Worm (Caenorhabditis elegans) whole organism, young adult: Measurements from ENCODE around the gene D1005.4.

Experiments
- B0035.1 ChIP-seq: sonication (generic microtip); optimal IDR thresholded peaks from 2 replicates; lab custom pipeline; 2016; ENCODE audit warnings: missing genetic modification characterization, mild to moderate bottlenecking, missing compliant biosample characterization, missing genotype, missing genetic modification reagents
- B0336.3 ChIP-seq: fragments of 200-800 bp; sonication (Bioruptor generic); IDR thresholded peaks from 2 replicates; pipeline ENCODE4 v1.3.6; 2022; ENCODE audit warnings: missing genetic modification characterization, missing compliant biosample characterization
- C17E4.6 ChIP-seq: fragments of 200-800 bp; sonication (Bioruptor generic); IDR thresholded peaks from 2 replicates; pipeline ENCODE4 v1.3.6; 2022; ENCODE audit warnings: missing genetic modification reagents, missing genetic modification characterization, missing compliant biosample characterization
- F23B12.7 ChIP-seq: sonication (generic microtip); optimal IDR thresholded peaks from 2 replicates; lab custom pipeline; 2017; ENCODE audit warnings: missing genetic modification characterization, mild to moderate bottlenecking, missing compliant biosample characterization, antibody characterized with exemption, moderate library complexity; ENCODE audit not compliant: insufficient read depth
- F37B4.10 ChIP-seq: fragments of 200-800 bp; sonication (Bioruptor generic); IDR thresholded peaks from 2 replicates; pipeline ENCODE4 v1.3.6; 2022; ENCODE audit warnings: missing genetic modification characterization, missing compliant biosample characterization
- F52B5.7 ChIP-seq: sonication (generic microtip); optimal IDR thresholded peaks from 2 replicates; lab custom pipeline; 2016; ENCODE audit warnings: mild to moderate bottlenecking, missing genetic modification characterization, missing compliant biosample characterization
- F55B11.4 ChIP-seq: sonication (generic microtip); optimal IDR thresholded peaks from 2 replicates; lab custom pipeline; 2016; ENCODE audit warnings: missing compliant biosample characterization, missing genetic modification characterization, borderline replicate concordance; ENCODE audit not compliant: insufficient read depth
- F57A8.1 ChIP-seq: fragments of 200-800 bp; sonication (Bioruptor generic); optimal IDR thresholded peaks from 2 replicates; lab custom pipeline; 2018; ENCODE audit warnings: mild to moderate bottlenecking, missing genetic modification characterization, moderate library complexity, missing compliant biosample characterization
- K11D2.4 ChIP-seq: fragments of 200-800 bp; sonication (Bioruptor generic); IDR thresholded peaks from 2 replicates; pipeline ENCODE4 v1.3.6; 2022; ENCODE audit warnings: missing genetic modification reagents, missing genetic modification characterization, missing compliant biosample characterization
- T26A5.8 ChIP-seq: sonication (generic microtip); optimal IDR thresholded peaks from 2 replicates; lab custom pipeline; 2016; ENCODE audit warnings: missing genetic modification characterization, missing compliant biosample characterization
- ZK185.1 ChIP-seq: sonication (generic microtip); optimal IDR thresholded peaks from 2 replicates; lab custom pipeline; 2016; ENCODE audit warnings: mild to moderate bottlenecking, missing genetic modification characterization, missing compliant biosample characterization; ENCODE audit not compliant: poor library complexity, severe bottlenecking
- ama-1 ChIP-seq, 3 experiments: fragments of 150-350 bp in 1 of 3; sonication (generic microtip) in 2 of 3; optimal IDR thresholded peaks; 2 replicates each; lab custom pipeline; 2014 to 2018; ENCODE audit warnings: missing biosample characterization in 2 of 3, missing genetic modification characterization in 2 of 3, missing genetic modification reagents in 2 of 3
- atf-7 ChIP-seq: sonication (generic microtip); optimal IDR thresholded peaks from 2 replicates; lab custom pipeline; 2017; ENCODE audit warnings: mild to moderate bottlenecking, missing genetic modification characterization, missing compliant biosample characterization
- attf-5 ChIP-seq: fragments of 200-800 bp; sonication (Bioruptor generic); optimal IDR thresholded peaks from 2 replicates; lab custom pipeline; 2018; ENCODE audit warnings: mild to moderate bottlenecking, missing genetic modification characterization, missing compliant biosample characterization
- bed-1 ChIP-seq: fragments of 200-800 bp; sonication (Bioruptor generic); IDR thresholded peaks from 2 replicates; pipeline ENCODE4 v1.3.6; 2022; ENCODE audit warnings: missing genetic modification reagents, missing genetic modification characterization, missing compliant biosample characterization
- cebp-1 ChIP-seq, 2 experiments: fragments of 200-800 bp in 1 of 2; sonication (Bioruptor generic) in 1 of 2; sonication (generic microtip) in 1 of 2; IDR thresholded peaks in 1 of 2; optimal IDR thresholded peaks in 1 of 2; 2 replicates each; pipeline versions ENCODE4 v1.3.6 to Lab custom; 2017 to 2022; ENCODE audit warnings: missing compliant biosample characterization in 2 of 2, missing genetic modification characterization in 2 of 2, mild to moderate bottlenecking in 1 of 2, missing genetic modification reagents in 1 of 2, moderate library complexity in 1 of 2
- cebp-2 ChIP-seq: fragments of 200-800 bp; sonication (Bioruptor generic); IDR thresholded peaks from 2 replicates; pipeline ENCODE4 v1.3.6; 2022; ENCODE audit warnings: missing genetic modification characterization, missing compliant biosample characterization
- dox-1 ChIP-seq: fragments of 200-800 bp; sonication (Bioruptor generic); IDR thresholded peaks from 2 replicates; pipeline ENCODE4 v1.3.6; 2022; ENCODE audit warnings: missing genetic modification reagents, missing genetic modification characterization, missing compliant biosample characterization
- dpff-1 ChIP-seq: sonication (generic microtip); optimal IDR thresholded peaks from 2 replicates; lab custom pipeline; 2017; ENCODE audit warnings: mild to moderate bottlenecking, missing genetic modification characterization, missing compliant biosample characterization
- dpl-1 ChIP-seq: fragments of 150-350 bp; optimal IDR thresholded peaks from 2 replicates; lab custom pipeline; 2014; ENCODE audit warnings: missing biosample characterization, missing genetic modification reagents, missing genetic modification characterization
- egl-18 ChIP-seq: fragments of 200-800 bp; sonication (Bioruptor generic); IDR thresholded peaks from 2 replicates; pipeline ENCODE4 v1.3.6; 2022; ENCODE audit warnings: missing genetic modification reagents, missing genetic modification characterization, missing compliant biosample characterization
- egrh-3 ChIP-seq: fragments of 200-800 bp; sonication (Bioruptor generic); IDR thresholded peaks from 2 replicates; pipeline ENCODE4 v1.3.6; 2022; ENCODE audit warnings: missing genetic modification reagents, missing genetic modification characterization, missing compliant biosample characterization
- ekl-4 ChIP-seq: fragments of 200-800 bp; sonication (Bioruptor generic); IDR thresholded peaks from 2 replicates; pipeline ENCODE4 v1.3.6; 2022; ENCODE audit warnings: missing genetic modification reagents, missing genetic modification characterization, missing compliant biosample characterization
- gei-17 ChIP-seq: fragments of 200-800 bp; sonication (Bioruptor generic); optimal IDR thresholded peaks from 2 replicates; lab custom pipeline; 2018; ENCODE audit warnings: mild to moderate bottlenecking, missing genetic modification characterization, missing compliant biosample characterization
- hmg-20 ChIP-seq: fragments of 200-800 bp; sonication (Bioruptor generic); IDR thresholded peaks from 2 replicates; pipeline ENCODE4 v1.3.6; 2022; ENCODE audit warnings: missing genetic modification reagents, missing genetic modification characterization, missing compliant biosample characterization
- hsf-1 ChIP-seq: fragments of 200-800 bp; sonication (Bioruptor generic); IDR thresholded peaks from 2 replicates; pipeline ENCODE4 v1.3.6; 2022; ENCODE audit warnings: missing genetic modification reagents, missing genetic modification characterization, missing compliant biosample characterization
- let-526 ChIP-seq: fragments of 200-800 bp; sonication (Bioruptor generic); IDR thresholded peaks from 2 replicates; pipeline ENCODE4 v1.3.6; 2022; ENCODE audit warnings: missing genetic modification reagents, missing genetic modification characterization, missing compliant biosample characterization
- lin-26 ChIP-seq: fragments of 200-800 bp; sonication (Bioruptor generic); IDR thresholded peaks from 2 replicates; pipeline ENCODE4 v1.3.6; 2022; ENCODE audit warnings: missing genetic modification reagents, missing genetic modification characterization, missing compliant biosample characterization
- lin-35 ChIP-seq, 3 experiments: fragments of 150-350 bp in 2 of 3; sonication (generic microtip) in 1 of 3; optimal IDR thresholded peaks; 2 replicates each; lab custom pipeline; 2014 to 2018; ENCODE audit warnings: missing biosample characterization in 3 of 3, missing genetic modification characterization in 3 of 3, missing genetic modification reagents in 3 of 3
- lir-1 ChIP-seq: fragments of 200-800 bp; sonication (Bioruptor generic); conservative IDR thresholded peaks from 2 replicates; pipeline ENCODE4 v1.3.6; 2022; ENCODE audit warnings: missing genetic modification reagents, missing genetic modification characterization, missing compliant biosample characterization
- madf-8 ChIP-seq: fragments of 200-800 bp; sonication (Bioruptor generic); conservative IDR thresholded peaks from 2 replicates; pipeline ENCODE4 v1.3.6; 2022; ENCODE audit warnings: missing genetic modification reagents, missing genetic modification characterization, missing compliant biosample characterization
- mcd-1 ChIP-seq: fragments of 200-800 bp; sonication (Bioruptor generic); IDR thresholded peaks from 2 replicates; pipeline ENCODE4 v1.3.6; 2022; ENCODE audit warnings: missing genetic modification reagents, missing genetic modification characterization, missing compliant biosample characterization
- mxl-1 ChIP-seq: sonication (generic microtip); optimal IDR thresholded peaks from 2 replicates; lab custom pipeline; 2016; ENCODE audit warnings: missing genetic modification characterization, missing compliant biosample characterization
- nhr-179 ChIP-seq: sonication (generic microtip); optimal IDR thresholded peaks from 2 replicates; lab custom pipeline; 2016; ENCODE audit warnings: mild to moderate bottlenecking, missing genetic modification characterization, missing compliant biosample characterization
- pbrm-1 ChIP-seq: fragments of 200-800 bp; sonication (Bioruptor generic); IDR thresholded peaks from 2 replicates; pipeline ENCODE4 v1.3.6; 2022; ENCODE audit warnings: missing genetic modification reagents, missing genetic modification characterization, missing compliant biosample characterization
- rec-8 ChIP-seq, 2 experiments: sonication (generic microtip); optimal IDR thresholded peaks; 2 replicates each; lab custom pipeline; 2016; ENCODE audit warnings: mild to moderate bottlenecking in 2 of 2, missing genetic modification characterization in 2 of 2, missing genetic modification reagents in 2 of 2, missing genotype in 2 of 2, missing biosample characterization in 1 of 2, missing compliant biosample characterization in 1 of 2, moderate library complexity in 1 of 2
- rpc-1 ChIP-seq, 2 experiments: fragments of 150-350 bp in 1 of 2; sonication (generic microtip) in 1 of 2; optimal IDR thresholded peaks; 2 replicates each; lab custom pipeline; 2014 to 2018; ENCODE audit warnings: missing biosample characterization in 1 of 2, missing genetic modification characterization in 1 of 2, missing genetic modification reagents in 1 of 2, missing genotype in 1 of 2
- snpc-1.3 ChIP-seq: sonication (generic microtip); optimal IDR thresholded peaks from 2 replicates; lab custom pipeline; 2017; ENCODE audit warnings: missing genetic modification characterization, mild to moderate bottlenecking, missing compliant biosample characterization, antibody characterized with exemption, moderate library complexity, missing genotype, missing genetic modification reagents; ENCODE audit not compliant: insufficient read depth
- tbp1 ChIP-seq: fragments of 200-800 bp; sonication (Bioruptor generic); optimal IDR thresholded peaks from 2 replicates; lab custom pipeline; 2018; ENCODE audit warnings: mild to moderate bottlenecking, missing genetic modification characterization, missing compliant biosample characterization
- zim-3 ChIP-seq: sonication (generic microtip); optimal IDR thresholded peaks from 2 replicates; lab custom pipeline; 2017; ENCODE audit warnings: mild to moderate bottlenecking, missing genetic modification characterization, moderate library complexity, missing compliant biosample characterization
- ztf-18 ChIP-seq: sonication (generic microtip); optimal IDR thresholded peaks from 2 replicates; lab custom pipeline; 2016; ENCODE audit warnings: missing genotype, mild to moderate bottlenecking, missing genetic modification characterization, missing compliant biosample characterization
- ztf-22 ChIP-seq: fragments of 200-800 bp; sonication (Bioruptor generic); optimal IDR thresholded peaks from 2 replicates; lab custom pipeline; 2018; ENCODE audit warnings: mild to moderate bottlenecking, missing genetic modification characterization, moderate library complexity, missing compliant biosample characterization
- ztf-28 ChIP-seq: fragments of 200-800 bp; sonication (Bioruptor generic); IDR thresholded peaks from 2 replicates; pipeline ENCODE4 v1.3.6; 2022; ENCODE audit warnings: missing genetic modification reagents, missing genetic modification characterization, missing compliant biosample characterization
- ztf-3 ChIP-seq: fragments of 200-800 bp; sonication (Bioruptor generic); optimal IDR thresholded peaks from 2 replicates; lab custom pipeline; 2018; ENCODE audit warnings: mild to moderate bottlenecking, missing genetic modification characterization, missing compliant biosample characterization
- ztf-6 ChIP-seq: fragments of 200-800 bp; sonication (Bioruptor generic); IDR thresholded peaks from 2 replicates; pipeline ENCODE4 v1.3.6; 2022; ENCODE audit warnings: missing genetic modification reagents, missing genetic modification characterization, missing compliant biosample characterization

The D1005.4 gene

ce11 chrX:1504529-1505080, 19.0 kb upstream of the D1005.4 start (continued):
- no peak for TF ChIP-seq ztf-6 (GFP tag; lab: Robert Waterston, UW)
- TF ChIP-seq gei-17 = peak; percentile 80
- peak; percentile 35 for TF ChIP-seq attf-5
- TF ChIP-seq F23B12.7 (tag; lab: Kevin White, UChicago) = peak; percentile 56
- no peak for TF ChIP-seq hmg-20
- peak; percentile 99 for TF ChIP-seq ama-1 (optimal IDR thresholded peaks at IDR 0.05; lab: Kevin White, UChicago)
- no peak for TF ChIP-seq ama-1 (GFP tag; optimal IDR thresholded peaks at IDR 0.05; lab: Kevin White, UChicago)
- TF ChIP-seq egl-18 = no peak
- no peak for TF ChIP-seq F57A8.1
- no peak for TF ChIP-seq zim-3 (tag; lab: Kevin White, UChicago)
- peak; percentile 5; the same call in 1 of the 2 replicates for TF ChIP-seq mcd-1 (GFP tag; lab: Robert Waterston, UW)
- no peak for TF ChIP-seq B0035.1
- TF ChIP-seq ztf-22 (GFP tag; lab: Kevin White, UChicago) = peak; percentile 54
- no peak for TF ChIP-seq ztf-28 (GFP tag; lab: Robert Waterston, UW)
- TF ChIP-seq hsf-1 (GFP tag; lab: Robert Waterston, UW) = peak; percentile 93
- peak; percentile 50 for TF ChIP-seq tbp1 (GFP tag; lab: Kevin White, UChicago)
- no peak for TF ChIP-seq snpc-1.3
- TF ChIP-seq atf-7 (tag; lab: Kevin White, UChicago) = peak; percentile 58
- no peak for TF ChIP-seq mxl-1 (tag; lab: Kevin White, UChicago)
- peak; percentile 93 for TF ChIP-seq let-526
- TF ChIP-seq madf-8 = no peak
- TF ChIP-seq F37B4.10 (GFP tag; lab: Robert Waterston, UW) = no peak
- no peak for TF ChIP-seq dpff-1 (tag; lab: Kevin White, UChicago)
- TF ChIP-seq T26A5.8 = no peak
- TF ChIP-seq ztf-18 = peak; percentile 4
- TF ChIP-seq lir-1 (GFP tag; lab: Robert Waterston, UW) = peak; percentile 47; the same call in 1 of the 2 replicates
- no peak for TF ChIP-seq rpc-1 (optimal IDR thresholded peaks at IDR 0.05; lab: Kevin White, UChicago)
- TF ChIP-seq rpc-1 (tag; optimal IDR thresholded peaks at IDR 0.05; lab: Kevin White, UChicago) = no peak
- no peak for TF ChIP-seq F55B11.4 (tag; lab: Kevin White, UChicago)
- TF ChIP-seq lin-35 (GFP tag; optimal IDR thresholded peaks at IDR 0.05; lab: Kevin White, UChicago) = peak in 1 of 3 experiments; percentile 33
- 0 out of 2 replicates have a peak, but pooled peaks have one; percentile 63 for TF ChIP-seq lin-26 (GFP tag; lab: Robert Waterston, UW)
- no peak for TF ChIP-seq dpl-1 (GFP tag; lab: Kevin White, UChicago)
- no peak for TF ChIP-seq rec-8 (tag; optimal IDR thresholded peaks at IDR 0.05; lab: Kevin White, UChicago)
- TF ChIP-seq ZK185.1 = no peak
- TF ChIP-seq K11D2.4 (GFP tag; lab: Robert Waterston, UW) = peak; percentile 79
- TF ChIP-seq cebp-2 (GFP tag; lab: Robert Waterston, UW) = no peak
- no peak for TF ChIP-seq ztf-3 (GFP tag; lab: Kevin White, UChicago)

DNA sequence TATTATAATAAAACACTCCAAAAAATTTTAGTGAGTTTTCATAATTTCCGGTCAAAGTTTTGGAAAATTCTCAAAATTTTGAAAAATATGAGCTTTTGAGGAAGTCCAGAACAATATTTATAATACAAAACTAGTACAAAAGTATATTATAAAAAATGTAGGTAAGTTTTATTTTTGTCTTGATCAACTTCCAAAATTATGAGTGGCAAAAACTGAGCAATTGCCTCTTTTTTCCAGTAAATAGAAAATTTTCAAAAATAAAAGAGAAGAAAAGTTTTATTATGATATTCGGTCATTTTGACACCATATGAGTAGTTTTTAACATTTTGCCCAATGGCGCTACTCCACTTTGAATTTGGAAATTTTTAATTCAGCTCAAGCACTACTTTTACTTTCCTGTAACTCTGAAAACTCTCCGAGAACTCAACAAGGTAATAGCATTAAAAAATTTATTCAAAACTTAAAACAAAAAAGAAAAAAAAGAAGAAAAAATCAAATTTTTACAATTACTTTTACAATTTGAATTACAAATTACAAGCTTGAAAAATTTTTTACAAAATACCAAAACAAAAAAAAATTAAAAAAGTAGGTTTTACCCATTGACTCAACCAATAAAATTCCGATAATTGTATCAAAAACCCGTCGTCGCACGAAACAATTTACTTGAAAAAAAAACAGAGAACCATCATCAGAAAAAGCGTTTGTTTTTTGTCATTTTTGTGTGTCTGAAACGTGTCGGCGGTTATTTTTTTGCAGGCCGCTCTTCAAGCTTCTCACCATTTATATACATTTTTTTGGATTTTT, 18.3 kb upstream of the D1005.4 start:
- TF ChIP-seq egrh-3 (GFP tag; lab: Robert Waterston, UW) (peak; percentile 7; the same call in 1 of the 2 replicates), dpl-1 (GFP tag; lab: Kevin White, UChicago) (no peak), pbrm-1 (peak; percentile 52; the same call in 1 of the 2 replicates), ekl-4 (GFP tag; lab: Robert Waterston, UW) (peak; percentile 49), dox-1 (0 out of 2 replicates have a peak, but pooled peaks have one; percentile 34), B0336.3 (peak; percentile 32; the same call in 1 of the 2 replicates), tbp1 (GFP tag; lab: Kevin White, UChicago) (peak; percentile 24), cebp-1 (GFP tag; IDR thresholded peaks at IDR 0.05; lab: Robert Waterston, UW) (peak; percentile 85), cebp-1 (tag; optimal IDR thresholded peaks at IDR 0.05; lab: Kevin White, UChicago) (peak; percentile 86), nhr-179 (no peak), bed-1 (GFP tag; lab: Robert Waterston, UW) (no peak; the same call in 1 of the 2 replicates), C17E4.6 (GFP tag; lab: Robert Waterston, UW) (peak; percentile 78), F52B5.7 (tag; lab: Kevin White, UChicago) (peak; percentile 76)
